Worm (Caenorhabditis elegans): ENCODE measurements around the gene F54C4.4.

F54C4.4 gene

DNA sequence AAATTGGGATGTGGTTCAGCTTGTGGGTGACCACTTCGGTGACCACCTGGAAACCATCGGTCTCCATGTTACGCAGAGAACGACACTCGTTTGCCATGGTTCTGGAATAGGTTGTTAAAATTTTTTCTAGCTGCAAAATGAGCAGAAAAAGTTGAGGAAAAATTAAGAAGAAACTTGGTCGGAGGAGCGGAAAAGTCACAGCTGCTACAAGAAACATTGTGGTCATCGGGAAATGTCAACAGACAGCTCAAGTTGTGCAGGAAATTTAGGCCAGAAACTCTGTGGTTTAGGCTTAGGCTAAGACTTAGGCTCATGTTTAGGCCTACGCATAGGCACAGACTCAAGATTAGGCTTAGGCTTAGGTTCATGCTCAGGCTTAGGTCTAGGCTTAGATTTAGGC lies 21.0 kb downstream of the F54C4.4 start, which contains the start of gene pck-1:
Gene pck-1 (minus strand): TSS at position 101 of the 400 bp plus-strand sequence.
- TF ChIP-seq ama-1 (optimal IDR thresholded peaks at IDR 0.05) (peak; percentile 55), ama-1 (GFP tag; optimal IDR thresholded peaks at IDR 0.05) (no peak), ets-4 (GFP tag; optimal IDR thresholded peaks at IDR 0.05) (no peak), nfyb-1 (GFP tag; IDR thresholded peaks at IDR 0.05) (0 out of 2 replicates have a peak, but pooled peaks have one; percentile 16)

DNA sequence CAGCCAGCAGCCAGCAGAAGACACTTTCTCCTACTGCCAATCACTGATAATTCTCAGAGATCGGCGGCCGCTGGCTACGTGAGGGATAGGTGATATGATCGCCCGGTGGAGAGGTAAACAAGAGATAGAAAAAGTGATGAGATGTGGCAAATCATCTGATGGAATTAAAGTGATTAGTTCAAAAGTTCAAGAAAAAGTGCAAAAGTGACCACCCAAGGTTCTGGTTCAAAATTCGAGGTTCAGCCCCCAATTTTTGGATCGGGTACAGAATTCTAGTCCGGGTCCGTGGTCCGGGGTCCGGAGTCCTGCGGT lies 21.6 kb downstream of the F54C4.4 start:
- TF ChIP-seq ama-1 (optimal IDR thresholded peaks at IDR 0.05) = peak; percentile 36
- no peak for TF ChIP-seq ama-1 (GFP tag; optimal IDR thresholded peaks at IDR 0.05)
- no peak for TF ChIP-seq madf-3 (GFP tag; IDR thresholded peaks at IDR 0.05)
- peak; percentile 25 for TF ChIP-seq ztf-26 (tag; optimal IDR thresholded peaks at IDR 0.05)
- peak in 1 of 3 experiments; percentile 6 for TF ChIP-seq lin-35 (GFP tag; optimal IDR thresholded peaks at IDR 0.05)

ce11 chrIII:64747-65625 lies 22.2 kb downstream of the F54C4.4 start:
- TF ChIP-seq ama-1 (optimal IDR thresholded peaks at IDR 0.05) (peak; percentile 11), ama-1 (GFP tag; optimal IDR thresholded peaks at IDR 0.05) (no peak), hsf-1 (GFP tag; IDR thresholded peaks at IDR 0.05) (0 out of 2 replicates have a peak, but pooled peaks have one; percentile 16), ztf-18 (tag; optimal IDR thresholded peaks at IDR 0.05) (no peak), madf-3 (GFP tag; IDR thresholded peaks at IDR 0.05) (0 out of 2 replicates have a peak, but pooled peaks have one; percentile 64), egl-18 (GFP tag; IDR thresholded peaks at IDR 0.05) (no peak), hlh-12 (tag; optimal IDR thresholded peaks at IDR 0.05) (no peak), pbrm-1 (GFP tag; IDR thresholded peaks at IDR 0.05) (peak; percentile 28; the same call in 1 of the 2 replicates), F57A8.1 (GFP tag; optimal IDR thresholded peaks at IDR 0.05) (peak; percentile 45), nfya-2 (GFP tag; IDR thresholded peaks at IDR 0.05) (0 out of 2 replicates have a peak, but pooled peaks have one; percentile 23), F52B5.7 (tag; optimal IDR thresholded peaks at IDR 0.05) (peak; percentile 36), hmg-1.2 (GFP tag; IDR thresholded peaks at IDR 0.05) (peak; percentile 28; the same call in 1 of the 2 replicates), ceh-40 (GFP tag; IDR thresholded peaks at IDR 0.05) (0 out of 2 replicates have a peak, but pooled peaks have one; percentile 40), hmg-20 (GFP tag; IDR thresholded peaks at IDR 0.05) (no peak), dpff-1 (tag; optimal IDR thresholded peaks at IDR 0.05) (peak; percentile 13), egl-44 (GFP tag; IDR thresholded peaks at IDR 0.05) (no peak), mes-4 (tag; optimal IDR thresholded peaks at IDR 0.05) (no peak), lsl-1 (GFP tag; optimal IDR thresholded peaks at IDR 0.05) (no peak), ZK185.1 (tag; optimal IDR thresholded peaks at IDR 0.05; ENCODE audit: poor library complexity, severe bottlenecking) (no peak), atf-7 (tag; optimal IDR thresholded peaks at IDR 0.05) (no peak), hlh-26 (GFP tag; conservative IDR thresholded peaks at IDR 0.05) (no peak), dox-1 (GFP tag; IDR thresholded peaks at IDR 0.05) (peak; percentile 60), nfyb-1 (GFP tag; IDR thresholded peaks at IDR 0.05) (peak; percentile 67), ceh-27 (GFP tag; optimal IDR thresholded peaks at IDR 0.05) (no peak), zfh-2 (GFP tag; conservative IDR thresholded peaks at IDR 0.05) (peak; percentile 62; the same call in 1 of the 2 replicates), F33H1.4 (GFP tag; IDR thresholded peaks at IDR 0.05) (no peak), B0336.3 (GFP tag; IDR thresholded peaks at IDR 0.05) (0 out of 2 replicates have a peak, but pooled peaks have one; percentile 40), egrh-3 (GFP tag; IDR thresholded peaks at IDR 0.05) (0 out of 2 replicates have a peak, but pooled peaks have one; percentile 3), lin-35 (GFP tag; optimal IDR thresholded peaks at IDR 0.05) (no peak)

DNA sequence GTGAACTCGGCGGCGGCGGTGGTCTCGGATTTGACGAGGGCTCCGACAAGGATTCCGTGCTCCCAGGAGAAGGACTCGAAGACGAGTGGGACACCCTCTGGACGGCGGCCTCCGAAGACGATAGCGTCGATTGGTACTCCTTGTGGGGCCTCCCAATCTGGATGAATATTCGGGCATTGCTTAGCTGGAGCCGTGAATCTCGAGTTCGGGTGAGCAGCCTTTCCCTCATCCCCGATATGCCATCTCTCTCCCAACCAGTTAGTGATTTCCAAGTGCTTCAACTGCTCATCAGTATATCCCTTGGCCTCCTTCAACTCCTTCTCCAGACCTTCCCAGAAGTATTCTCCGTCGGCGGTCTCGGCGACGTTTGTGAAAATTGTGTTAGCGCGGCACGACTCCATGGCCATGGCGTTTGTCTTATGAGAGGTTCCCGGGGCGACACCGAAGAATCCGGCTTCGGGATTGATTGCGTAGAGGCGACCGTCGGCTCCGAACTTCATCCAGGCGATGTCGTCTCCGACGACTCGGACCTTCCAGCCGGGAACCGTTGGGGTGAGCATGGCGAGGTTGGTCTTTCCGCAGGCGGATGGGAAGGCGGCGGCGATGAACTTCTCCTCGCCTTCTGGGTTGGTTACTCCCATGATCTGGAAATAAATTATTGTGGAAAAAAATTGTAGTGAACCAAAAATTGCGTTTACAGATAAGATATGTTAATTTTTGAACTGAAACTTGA lies 23.4 kb downstream of the F54C4.4 start:
- TF ChIP-seq attf-5 (GFP tag; optimal IDR thresholded peaks at IDR 0.05) (peak; percentile 42), hsf-1 (GFP tag; IDR thresholded peaks at IDR 0.05) (no peak), ztf-25 (GFP tag; IDR thresholded peaks at IDR 0.05) (0 out of 2 replicates have a peak, but pooled peaks have one; percentile 3), ceh-40 (GFP tag; IDR thresholded peaks at IDR 0.05) (0 out of 2 replicates have a peak, but pooled peaks have one; percentile 52), zfh-2 (GFP tag; conservative IDR thresholded peaks at IDR 0.05) (peak; percentile 85), ztf-28 (GFP tag; IDR thresholded peaks at IDR 0.05) (no peak), lin-54 (GFP tag; optimal IDR thresholded peaks at IDR 0.05) (peak; percentile 13), ama-1 (optimal IDR thresholded peaks at IDR 0.05) (no peak), ama-1 (GFP tag; optimal IDR thresholded peaks at IDR 0.05) (peak in 1 of 2 experiments; percentile 35), ekl-4 (GFP tag; IDR thresholded peaks at IDR 0.05) (peak; percentile 58; the same call in 1 of the 2 replicates), attf-6 (GFP tag; IDR thresholded peaks at IDR 0.05) (no peak), lir-1 (GFP tag; conservative IDR thresholded peaks at IDR 0.05) (no peak), let-526 (GFP tag; IDR thresholded peaks at IDR 0.05) (peak; percentile 72; the same call in 1 of the 2 replicates), ceh-27 (GFP tag; optimal IDR thresholded peaks at IDR 0.05) (no peak), Y53G8AR.9 (GFP tag; conservative IDR thresholded peaks at IDR 0.05) (peak; percentile 60)
